Worm (Caenorhabditis elegans): ENCODE data around the gene W07A12.8.

The W07A12.8 gene

ce11 chrII:9158029-9158428, 7.6 kb downstream of the W07A12.8 start, which contains the start of gene oac-54:
Gene oac-54, plus strand, starts transcription at chrII:9158111.
- no peak for TF ChIP-seq ceh-8 (GFP tag; optimal IDR thresholded peaks at IDR 0.05)
- TF ChIP-seq lin-15B (tag; optimal IDR thresholded peaks at IDR 0.05), result no peak
- TF ChIP-seq fos-1 (tag; optimal IDR thresholded peaks at IDR 0.05), result no peak
- TF ChIP-seq grh-1 (GFP tag; IDR thresholded peaks at IDR 0.05), result no peak
- TF ChIP-seq C34B4.2 (tag; optimal IDR thresholded peaks at IDR 0.05), result no peak
- TF ChIP-seq skn-1 (tag; optimal IDR thresholded peaks at IDR 0.05), result no peak
- no peak for TF ChIP-seq fkh-10 (GFP tag; optimal IDR thresholded peaks at IDR 0.05)

- TF ChIP-seq tlp-1 (tag; optimal IDR thresholded peaks at IDR 0.05) (peak; percentile 5), nhr-90 (tag; optimal IDR thresholded peaks at IDR 0.05; ENCODE audit: poor library complexity) (peak; percentile 18), blmp-1 (tag; optimal IDR thresholded peaks at IDR 0.05) (no peak), pqm-1 (tag; optimal IDR thresholded peaks at IDR 0.05) (peak; percentile 60), fkh-10 (GFP tag; optimal IDR thresholded peaks at IDR 0.05) (no peak), nhr-71 (tag; optimal IDR thresholded peaks at IDR 0.05) (peak; percentile 1), lin-35 (GFP tag; optimal IDR thresholded peaks at IDR 0.05) (peak in 1 of 2 experiments; percentile 3), lin-39 (tag; optimal IDR thresholded peaks at IDR 0.05) (no peak), elt-2 (tag; optimal IDR thresholded peaks at IDR 0.05) (peak; percentile 90)
Measured at ce11 chrII:9157125-9157524, 8.5 kb downstream of the W07A12.8 start.

ce11 chrII:9156277-9156676, 9.3 kb downstream of the W07A12.8 start:
- TF ChIP-seq snu-23 (GFP tag; optimal IDR thresholded peaks at IDR 0.05) (peak; percentile 2), ztf-4 (tag; optimal IDR thresholded peaks at IDR 0.05) (no peak), nhr-85 (tag) (no peak), elt-3 (tag; optimal IDR thresholded peaks at IDR 0.05) (peak in 1 of 6 experiments; percentile 47), lin-14 (GFP tag; optimal IDR thresholded peaks at IDR 0.05) (peak; percentile 10), lin-35 (GFP tag; optimal IDR thresholded peaks at IDR 0.05) (peak in 1 of 2 experiments; percentile 19), nhr-71 (tag; optimal IDR thresholded peaks at IDR 0.05) (peak; percentile 24), pag-3 (tag; optimal IDR thresholded peaks at IDR 0.05; ENCODE audit: borderline replicate concordance, insufficient read depth) (no peak), nhr-20 (tag; optimal IDR thresholded peaks at IDR 0.05) (peak; percentile 65), fos-1 (tag; optimal IDR thresholded peaks at IDR 0.05) (no peak), blmp-1 (tag; optimal IDR thresholded peaks at IDR 0.05) (peak; percentile 27), nhr-90 (tag; optimal IDR thresholded peaks at IDR 0.05; ENCODE audit: poor library complexity) (peak; percentile 18), aha-1 (tag; optimal IDR thresholded peaks at IDR 0.05) (peak; percentile 49)

- TF ChIP-seq lsy-2 (tag; optimal IDR thresholded peaks at IDR 0.05), result no peak
- no peak for TF ChIP-seq ceh-82 (tag; optimal IDR thresholded peaks at IDR 0.05)
- TF ChIP-seq efl-1 (optimal IDR thresholded peaks at IDR 0.05), result no peak
- TF ChIP-seq efl-1 (GFP tag; optimal IDR thresholded peaks at IDR 0.05 in 1 of 2), result no peak
- no peak for TF ChIP-seq efl-3 (GFP tag; optimal IDR thresholded peaks at IDR 0.05)
- no peak for TF ChIP-seq unc-98 (GFP tag; IDR thresholded peaks at IDR 0.05)
- TF ChIP-seq nhr-237 (tag; optimal IDR thresholded peaks at IDR 0.05), result no peak
- TF ChIP-seq nhr-12 (tag; optimal IDR thresholded peaks at IDR 0.05), result no peak
- TF ChIP-seq pag-3 (tag; optimal IDR thresholded peaks at IDR 0.05; ENCODE audit: borderline replicate concordance, insufficient read depth), result no peak
- TF ChIP-seq nhr-20 (tag; optimal IDR thresholded peaks at IDR 0.05), result no peak
- TF ChIP-seq elt-3 (tag; optimal IDR thresholded peaks at IDR 0.05), result no peak
- no peak for TF ChIP-seq dpl-1 (GFP tag; optimal IDR thresholded peaks at IDR 0.05)
- no peak for TF ChIP-seq aly-2 (tag; optimal IDR thresholded peaks at IDR 0.05)
- no peak for TF ChIP-seq lin-13 (GFP tag; optimal IDR thresholded peaks at IDR 0.05)
Measured at ce11 chrII:9154339-9154738, 11.3 kb downstream of the W07A12.8 start.

ce11 chrII:9152231-9152630, 13.4 kb downstream of the W07A12.8 start, which contains the start of gene col-78:
Gene col-78, plus strand, starts transcription at chrII:9152531.
- no peak for TF ChIP-seq efl-3 (GFP tag; optimal IDR thresholded peaks at IDR 0.05)
- TF ChIP-seq nhr-20 (tag; optimal IDR thresholded peaks at IDR 0.05), result no peak
- no peak for TF ChIP-seq lin-14 (GFP tag; optimal IDR thresholded peaks at IDR 0.05)
- TF ChIP-seq ztf-11 (tag; optimal IDR thresholded peaks at IDR 0.05), result no peak
- no peak for TF ChIP-seq C16A3.4 (tag; optimal IDR thresholded peaks at IDR 0.05)
- no peak for TF ChIP-seq Y116A8C.19 (tag; optimal IDR thresholded peaks at IDR 0.05; ENCODE audit: borderline replicate concordance)
- no peak for TF ChIP-seq hlh-17 (GFP tag; optimal IDR thresholded peaks at IDR 0.05; ENCODE audit: borderline replicate concordance)
- no peak for TF ChIP-seq lin-35 (GFP tag; optimal IDR thresholded peaks at IDR 0.05)
- TF ChIP-seq zip-4 (GFP tag; optimal IDR thresholded peaks at IDR 0.05), result no peak
- no peak for TF ChIP-seq aha-1 (tag; optimal IDR thresholded peaks at IDR 0.05)
- TF ChIP-seq elt-2 (tag; optimal IDR thresholded peaks at IDR 0.05), result no peak
- TF ChIP-seq snu-23 (GFP tag; optimal IDR thresholded peaks at IDR 0.05), result no peak
